Worm (Caenorhabditis elegans): ENCODE data around the gene R10E4.6.

DNA sequence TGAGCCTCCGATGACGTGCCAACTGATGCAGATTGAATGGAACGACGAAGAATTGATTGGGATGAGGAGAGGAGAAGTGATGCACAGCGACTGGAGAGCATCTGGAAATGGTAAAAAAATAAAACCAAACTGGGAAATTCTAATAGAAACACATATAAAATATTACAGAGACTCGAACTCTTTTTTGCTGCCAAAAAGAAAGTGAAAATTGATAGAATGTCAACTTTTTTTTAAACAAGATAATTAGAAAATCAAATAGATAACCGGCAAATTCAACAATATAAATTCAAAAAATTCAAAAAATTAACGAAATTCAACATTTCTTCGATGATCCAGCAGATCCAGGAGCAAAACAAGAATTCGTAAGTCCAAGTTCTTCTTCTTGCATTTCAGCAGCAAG is 49.7 kb upstream of the R10E4.6 start, which contains the start of gene mrpl-21:
- TF ChIP-seq nhr-12 (tag; optimal IDR thresholded peaks at IDR 0.05), result no peak
- TF ChIP-seq snpc-4 (tag; optimal IDR thresholded peaks at IDR 0.05), result no peak
- TF ChIP-seq nhr-25 (tag; optimal IDR thresholded peaks at IDR 0.05), result no peak
- no peak for TF ChIP-seq ceh-9 (tag; optimal IDR thresholded peaks at IDR 0.05)
- no peak for TF ChIP-seq R02D3.7 (tag; optimal IDR thresholded peaks at IDR 0.05)
- no peak for TF ChIP-seq nhr-76 (tag; optimal IDR thresholded peaks at IDR 0.05)
- TF ChIP-seq lin-15B (tag; optimal IDR thresholded peaks at IDR 0.05), result no peak
